Fruit fly (Drosophila melanogaster) whole organism, embryonic: ENCODE measurements around the gene Rad9.

Source experiments
- Atf6 ChIP-seq: fragments of 200-800 bp; sonication (Bioruptor generic); IDR thresholded peaks from 2 replicates; pipeline ENCODE4 v1.3.6; 2022; ENCODE audit warnings: missing biosample characterization, missing genetic modification characterization
- CG10321 ChIP-seq: fragments of 200-800 bp; sonication (Bioruptor generic); IDR thresholded peaks from 2 replicates; pipeline ENCODE4 v1.3.6; 2022; ENCODE audit warnings: missing biosample characterization, missing genetic modification characterization
- CG10543 ChIP-seq: fragments of 200-800 bp; sonication (Bioruptor generic); optimal IDR thresholded peaks from 3 replicates; lab custom pipeline; 2017; ENCODE audit warnings: missing biosample characterization, mild to moderate bottlenecking, missing genetic modification characterization, moderate library complexity
- CG11456 ChIP-seq: fragments of 200-800 bp; sonication (Bioruptor generic); IDR thresholded peaks from 3 replicates; pipeline ENCODE4 v1.3.6; 2022; ENCODE audit warnings: missing biosample characterization, missing genetic modification characterization
- CG12769 ChIP-seq: fragments of 200-800 bp; sonication (Bioruptor generic); optimal IDR thresholded peaks from 2 replicates; lab custom pipeline; 2019; ENCODE audit warnings: missing biosample characterization, mild to moderate bottlenecking, missing genetic modification characterization, moderate library complexity
- CG14860 ChIP-seq: fragments of 200-800 bp; sonication (Bioruptor generic); IDR thresholded peaks from 3 replicates; pipeline ENCODE4 v1.3.6; 2022; ENCODE audit warnings: missing biosample characterization, missing genetic modification characterization; ENCODE audit not compliant: partially characterized antibody
- CG15514 ChIP-seq: fragments of 200-800 bp; sonication (Bioruptor generic); optimal IDR thresholded peaks from 3 replicates; lab custom pipeline; 2017; ENCODE audit warnings: missing biosample characterization, missing genetic modification characterization, mild to moderate bottlenecking, moderate library complexity, missing genetic modification reagents
- CG17568 ChIP-seq: fragments of 200-800 bp; sonication (Bioruptor generic); optimal IDR thresholded peaks from 2 replicates; lab custom pipeline; 2018; ENCODE audit warnings: missing biosample characterization, mild to moderate bottlenecking, missing genetic modification characterization, moderate library complexity
- CG17612 ChIP-seq: fragments of 200-800 bp; sonication (Bioruptor generic); IDR thresholded peaks from 2 replicates; pipeline ENCODE4 v1.3.6; 2022; ENCODE audit warnings: missing biosample characterization, missing genetic modification characterization
- CG2199 ChIP-seq: fragments of 200-800 bp; sonication (Bioruptor generic); IDR thresholded peaks from 3 replicates; pipeline ENCODE4 v1.3.6; 2022; ENCODE audit warnings: missing biosample characterization, missing genetic modification characterization
- CG31441 ChIP-seq: fragments of 200-800 bp; sonication (Bioruptor generic); IDR thresholded peaks from 2 replicates; pipeline ENCODE4 v1.3.6; 2022; ENCODE audit warnings: missing biosample characterization, missing genetic modification characterization
- CG3163 ChIP-seq: fragments of 200-800 bp; sonication (Bioruptor generic); optimal IDR thresholded peaks from 3 replicates; lab custom pipeline; 2016; ENCODE audit warnings: missing biosample characterization, missing genetic modification characterization
- CG4820 ChIP-seq: fragments of 200-800 bp; sonication (Bioruptor generic); optimal IDR thresholded peaks from 3 replicates; lab custom pipeline; 2016; ENCODE audit warnings: missing biosample characterization, missing genetic modification characterization
- CG6175 ChIP-seq: fragments of 200-800 bp; sonication (Bioruptor generic); IDR thresholded peaks from 3 replicates; pipeline ENCODE4 v1.3.6; 2022; ENCODE audit warnings: missing biosample characterization, missing genetic modification characterization
- CG6272 ChIP-seq: fragments of 200-800 bp; sonication (Bioruptor generic); IDR thresholded peaks from 2 replicates; pipeline ENCODE4 v1.3.6; 2022; ENCODE audit warnings: missing biosample characterization, missing genetic modification characterization
- CG6654 ChIP-seq: fragments of 200-800 bp; sonication (Bioruptor generic); optimal IDR thresholded peaks from 2 replicates; lab custom pipeline; 2017; ENCODE audit warnings: missing biosample characterization, mild to moderate bottlenecking, missing genetic modification characterization
- CG6791 ChIP-seq: fragments of 200-800 bp; sonication (Bioruptor generic); IDR thresholded peaks from 3 replicates; pipeline ENCODE4 v1.3.6; 2022; ENCODE audit warnings: missing biosample characterization, missing genetic modification characterization; ENCODE audit not compliant: partially characterized antibody
- CG6813 ChIP-seq: fragments of 200-800 bp; sonication (Bioruptor generic); optimal IDR thresholded peaks from 2 replicates; lab custom pipeline; 2017; ENCODE audit warnings: missing biosample characterization, missing genetic modification characterization, mild to moderate bottlenecking, moderate library complexity, missing genetic modification reagents
- CG7357 ChIP-seq: fragments of 200-800 bp; sonication (Bioruptor generic); IDR thresholded peaks from 3 replicates; pipeline ENCODE4 v1.3.6; 2022; ENCODE audit warnings: missing biosample characterization, missing genetic modification characterization
- CG7556 ChIP-seq: fragments of 200-800 bp; sonication (Bioruptor generic); optimal IDR thresholded peaks from 2 replicates; lab custom pipeline; 2017; ENCODE audit warnings: missing biosample characterization, mild to moderate bottlenecking, missing genetic modification characterization
- CG7928 ChIP-seq: fragments of 200-800 bp; sonication (Bioruptor generic); optimal IDR thresholded peaks from 2 replicates; lab custom pipeline; 2017; ENCODE audit warnings: missing biosample characterization, mild to moderate bottlenecking, missing genetic modification characterization
- CG9876 ChIP-seq: fragments of 200-800 bp; sonication (Bioruptor generic); optimal IDR thresholded peaks from 2 replicates; lab custom pipeline; 2016; ENCODE audit warnings: missing biosample characterization, missing genetic modification characterization
- ERR ChIP-seq: fragments of 200-800 bp; sonication (Bioruptor generic); optimal IDR thresholded peaks from 2 replicates; lab custom pipeline; 2016; ENCODE audit warnings: missing biosample characterization, missing genetic modification characterization
- GATAe ChIP-seq: fragments of 200-800 bp; sonication (Bioruptor generic); conservative IDR thresholded peaks from 2 replicates; pipeline ENCODE4 v1.3.6; 2022; ENCODE audit warnings: missing biosample characterization, missing genetic modification characterization
- HHEX ChIP-seq: fragments of 200-800 bp; sonication (Bioruptor generic); optimal IDR thresholded peaks from 3 replicates; lab custom pipeline; 2017; ENCODE audit warnings: missing biosample characterization, mild to moderate bottlenecking, missing genetic modification characterization, missing genetic modification reagents
- HmgZ ChIP-seq: fragments of 200-800 bp; sonication (Bioruptor generic); optimal IDR thresholded peaks from 2 replicates; lab custom pipeline; 2018; ENCODE audit warnings: missing biosample characterization, mild to moderate bottlenecking, missing genetic modification characterization
- Hr78 ChIP-seq, 2 experiments: fragments of 200-800 bp in 1 of 2; fragments of >200 bp in 1 of 2; sonication (Bioruptor generic) in 1 of 2; optimal IDR thresholded peaks; 2 replicates each; lab custom pipeline; 2017 to 2019; ENCODE audit warnings: missing biosample characterization in 2 of 2, missing genetic modification characterization in 2 of 2, mild to moderate bottlenecking in 1 of 2, moderate library complexity in 1 of 2
- Lim3 ChIP-seq: fragments of 200-800 bp; sonication (Bioruptor generic); IDR thresholded peaks from 2 replicates; pipeline ENCODE4 v1.3.6; 2022; ENCODE audit warnings: missing biosample characterization, missing genetic modification characterization
- Pdp1 ChIP-seq, 2 experiments: fragments of 200-800 bp; sonication (Bioruptor generic); optimal IDR thresholded peaks; 3 replicates each; lab custom pipeline; 2016; ENCODE audit warnings: missing biosample characterization in 2 of 2, missing genetic modification characterization in 2 of 2, mild to moderate bottlenecking in 1 of 2, moderate library complexity in 1 of 2
- cg ChIP-seq: fragments of 200-800 bp; sonication (Bioruptor generic); optimal IDR thresholded peaks from 3 replicates; lab custom pipeline; 2019; ENCODE audit warnings: missing biosample characterization, mild to moderate bottlenecking, missing genetic modification characterization, moderate library complexity
- crc ChIP-seq: fragments of 200-800 bp; sonication (Bioruptor generic); optimal IDR thresholded peaks from 2 replicates; lab custom pipeline; 2016; ENCODE audit warnings: missing biosample characterization, missing genetic modification characterization
- dm ChIP-seq: fragments of 200-800 bp; sonication (Bioruptor generic); optimal IDR thresholded peaks from 3 replicates; lab custom pipeline; 2016; ENCODE audit warnings: missing biosample characterization, missing genetic modification characterization
- esg ChIP-seq: fragments of 200-800 bp; sonication (Bioruptor generic); conservative IDR thresholded peaks from 2 replicates; pipeline ENCODE4 v1.3.6; 2022; ENCODE audit warnings: missing biosample characterization, missing genetic modification characterization
- eve ChIP-seq, 2 experiments: fragments of >200 bp; optimal IDR thresholded peaks; 2 replicates each; lab custom pipeline; 2017; ENCODE audit warnings: missing biosample characterization in 2 of 2, missing genetic modification characterization in 2 of 2
- ham ChIP-seq: fragments of 200-800 bp; sonication (Bioruptor generic); IDR thresholded peaks from 2 replicates; pipeline ENCODE4 v1.3.6; 2022; ENCODE audit warnings: missing biosample characterization, missing genetic modification characterization
- kni ChIP-seq: fragments of 200-800 bp; sonication (Bioruptor generic); optimal IDR thresholded peaks from 3 replicates; lab custom pipeline; 2017; ENCODE audit warnings: mild to moderate bottlenecking, missing biosample characterization, missing genetic modification reagents, missing genetic modification characterization
- lilli ChIP-seq: fragments of 200-800 bp; sonication (Bioruptor generic); optimal IDR thresholded peaks from 3 replicates; lab custom pipeline; 2016; ENCODE audit warnings: missing biosample characterization, missing genetic modification characterization
- mld ChIP-seq: fragments of 200-800 bp; sonication (Bioruptor generic); IDR thresholded peaks from 3 replicates; pipeline ENCODE4 v1.3.6; 2022; ENCODE audit warnings: missing biosample characterization, missing genetic modification characterization; ENCODE audit not compliant: partially characterized antibody
- nerfin-2 ChIP-seq: fragments of 200-800 bp; sonication (Bioruptor generic); IDR thresholded peaks from 2 replicates; pipeline ENCODE4 v1.3.6; 2022; ENCODE audit warnings: missing biosample characterization, missing genetic modification characterization; ENCODE audit not compliant: partially characterized antibody
- nom ChIP-seq: fragments of 200-800 bp; sonication (Bioruptor generic); optimal IDR thresholded peaks from 2 replicates; lab custom pipeline; 2017; ENCODE audit warnings: missing biosample characterization, missing genetic modification characterization, mild to moderate bottlenecking, moderate library complexity, missing genetic modification reagents
- schlank ChIP-seq: fragments of 200-800 bp; sonication (Bioruptor generic); optimal IDR thresholded peaks from 2 replicates; lab custom pipeline; 2018; ENCODE audit warnings: missing biosample characterization, mild to moderate bottlenecking, missing genetic modification characterization
- sd ChIP-seq: fragments of 200-800 bp; sonication (Bioruptor generic); optimal IDR thresholded peaks from 3 replicates; lab custom pipeline; 2018; ENCODE audit warnings: missing biosample characterization, mild to moderate bottlenecking, missing genetic modification characterization, moderate library complexity
- sens ChIP-seq: fragments of 200-800 bp; sonication (Bioruptor generic); peaks from one replicate; lab custom pipeline; 2016; ENCODE audit warnings: missing biosample characterization, missing genetic modification characterization
- sim ChIP-seq: fragments of 200-800 bp; sonication (Bioruptor generic); IDR thresholded peaks from 2 replicates; pipeline ENCODE4 v1.3.6; 2022; ENCODE audit warnings: missing biosample characterization, missing genetic modification characterization
- sima ChIP-seq: fragments of 200-800 bp; sonication (Bioruptor generic); optimal IDR thresholded peaks from 2 replicates; lab custom pipeline; 2016; ENCODE audit warnings: missing biosample characterization, missing genetic modification characterization
- slbo ChIP-seq: fragments of 200-800 bp; sonication (Bioruptor generic); IDR thresholded peaks from 2 replicates; pipeline ENCODE4 v1.3.6; 2022; ENCODE audit warnings: missing biosample characterization, missing genetic modification characterization
- sr ChIP-seq: fragments of 200-800 bp; sonication (Bioruptor generic); IDR thresholded peaks from 3 replicates; pipeline ENCODE4 v1.3.6; 2022; ENCODE audit warnings: missing biosample characterization, missing genetic modification characterization
- stwl ChIP-seq: fragments of 200-800 bp; sonication (Bioruptor generic); optimal IDR thresholded peaks from 3 replicates; lab custom pipeline; 2018; ENCODE audit warnings: missing biosample characterization, mild to moderate bottlenecking, missing genetic modification characterization, moderate library complexity

Gene Rad9

dm6 chr3L:18898086-18898470, 25.7 kb upstream of the Rad9 start, which contains the start of gene CG3902 (continued):
- TF ChIP-seq CG15514 (GFP tag; lab: Kevin White, UChicago) (peak; percentile 40), sr (GFP tag; lab: Robert Waterston, UW) (no peak; the same call in 2 of the 3 replicates), CG12769 (peak; percentile 82), CG31441 (GFP tag; lab: Robert Waterston, UW) (no peak), lilli (peak; percentile 70), CG11456 (no peak), CG3163 (no peak), esg (GFP tag; lab: Robert Waterston, UW) (no peak), CG9876 (GFP tag; lab: Kevin White, UChicago) (no peak), CG10321 (GFP tag; lab: Robert Waterston, UW) (no peak), eve (GFP tag; optimal IDR thresholded peaks at IDR 0.05; lab: Kevin White, UChicago) (no peak), ERR (no peak), CG7357 (no peak), Lim3 (GFP tag; lab: Robert Waterston, UW) (no peak), schlank (no peak), sd (tag; lab: Kevin White, UChicago) (peak; percentile 7), sim (GFP tag; lab: Robert Waterston, UW) (no peak), slbo (GFP tag; lab: Robert Waterston, UW) (peak; percentile 47), dm (GFP tag; lab: Kevin White, UChicago) (no peak), CG6813 (no peak), CG6654 (GFP tag; lab: Kevin White, UChicago) (no peak)

dm6 chr3L:18897459-18898085, 25.2 kb upstream of the Rad9 start:
- TF ChIP-seq nom (GFP tag; lab: Kevin White, UChicago) (peak; percentile 12), CG14860 (no peak), CG10543 (no peak), CG6175 (GFP tag; lab: Robert Waterston, UW) (no peak), GATAe (peak; percentile 44; the same call in 1 of the 2 replicates), stwl (tag; lab: Kevin White, UChicago) (no peak), sens (GFP tag; lab: Kevin White, UChicago) (peak; percentile 12), Hr78 (GFP tag; optimal IDR thresholded peaks at IDR 0.05; lab: Kevin White, UChicago) (no peak), cg (peak; percentile 5), CG17568 (GFP tag; lab: Kevin White, UChicago) (no peak), CG17612 (GFP tag; lab: Robert Waterston, UW) (0 out of 2 replicates have a peak, but pooled peaks have one; percentile 11), kni (GFP tag; lab: Kevin White, UChicago) (peak; percentile 32), CG6272 (GFP tag; lab: Robert Waterston, UW) (no peak), sima (GFP tag; lab: Kevin White, UChicago) (no peak), CG31441 (GFP tag; lab: Robert Waterston, UW) (no peak), Pdp1 (GFP tag; optimal IDR thresholded peaks at IDR 0.05; lab: Kevin White, UChicago) (peak in 1 of 2 experiments; percentile 97), CG7928 (GFP tag; lab: Kevin White, UChicago) (no peak)

- TF ChIP-seq nerfin-2 (peak; percentile 52; the same call in 1 of the 2 replicates), CG6791 (GFP tag; lab: Robert Waterston, UW) (0 out of 3 replicates have a peak, but pooled peaks have one; percentile 19), ham (no peak), CG10543 (peak; percentile 40), CG4820 (no peak), HmgZ (tag; lab: Kevin White, UChicago) (no peak), crc (GFP tag; lab: Kevin White, UChicago) (no peak), Atf6 (0 out of 2 replicates have a peak, but pooled peaks have one; percentile 25), CG7556 (GFP tag; lab: Kevin White, UChicago) (no peak), CG2199 (0 out of 3 replicates have a peak, but pooled peaks have one; percentile 15), HHEX (GFP tag; lab: Kevin White, UChicago) (no peak), mld (GFP tag; lab: Robert Waterston, UW) (peak; percentile 56; the same call in 2 of the 3 replicates)
These were observed 24.0 kb upstream of the Rad9 start for dm6 chr3L:18896297-18896863.
